Fruit fly (Drosophila melanogaster): ENCODE results near the gene Noc1.
A peak's percentile ranks its signal among the peaks of the same experiment; 100 is the strongest.

Gene Noc1

DNA sequence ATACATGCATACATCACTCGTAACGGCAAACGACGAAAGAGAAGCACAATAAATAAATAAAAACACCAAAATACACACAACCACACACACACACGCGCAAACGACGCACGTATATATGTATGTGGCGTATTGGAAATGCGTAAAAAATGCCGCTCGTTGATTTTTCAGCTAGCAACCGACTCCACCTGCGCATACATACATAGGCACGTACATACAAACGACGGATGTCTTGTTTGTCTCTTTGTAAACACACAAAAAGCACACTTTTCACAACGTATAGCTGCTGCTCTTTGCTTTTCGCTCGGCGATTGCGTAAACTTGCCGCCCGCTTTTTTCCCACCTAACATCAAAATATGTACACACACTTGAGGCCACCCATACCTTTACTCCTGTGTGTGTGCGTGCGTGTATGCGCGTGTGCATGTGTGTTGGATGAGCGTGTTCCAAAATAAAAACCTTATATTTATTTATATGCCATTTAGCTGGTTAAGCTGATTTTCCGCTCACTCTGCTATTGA lies 45.4 kb downstream of the Noc1 start (continued):
- TF ChIP-seq CG6254 (GFP tag; optimal IDR thresholded peaks at IDR 0.05) (peak; percentile 16), Elba2 (GFP tag; optimal IDR thresholded peaks at IDR 0.05) (peak; percentile 51), CG11247 (GFP tag; IDR thresholded peaks at IDR 0.05) (no peak), unpg (GFP tag; optimal IDR thresholded peaks at IDR 0.05) (peak; percentile 5), schlank (tag; optimal IDR thresholded peaks at IDR 0.05) (peak; percentile 59), CG10431 (GFP tag; optimal IDR thresholded peaks at IDR 0.05) (peak; percentile 40), CG12155 (GFP tag; optimal IDR thresholded peaks at IDR 0.05) (peak; percentile 46), CG17385 (GFP tag; optimal IDR thresholded peaks at IDR 0.05) (no peak), HLHmδ (GFP tag; optimal IDR thresholded peaks at IDR 0.05) (no peak), CG8281 (tag; optimal IDR thresholded peaks at IDR 0.05) (peak; percentile 1), caup (GFP tag; optimal IDR thresholded peaks at IDR 0.05; ENCODE audit: severe bottlenecking) (peak; percentile 70), CG4404 (GFP tag; IDR thresholded peaks at IDR 0.05) (no peak), Asciz (GFP tag; optimal IDR thresholded peaks at IDR 0.05) (peak; percentile 20), CG13624 (GFP tag; optimal IDR thresholded peaks at IDR 0.05) (peak; percentile 36), CG3163 (GFP tag; optimal IDR thresholded peaks at IDR 0.05) (peak; percentile 65), oc (tag; optimal IDR thresholded peaks at IDR 0.05) (peak; percentile 9), chinmo (GFP tag; IDR thresholded peaks at IDR 0.05; ENCODE audit: partially characterized antibody) (peak; percentile 33; the same call in 1 of the 4 replicates), CG3407 (GFP tag; optimal IDR thresholded peaks at IDR 0.05) (peak; percentile 52), CG13424 (tag; optimal IDR thresholded peaks at IDR 0.05) (peak; percentile 38), phol (tag; optimal IDR thresholded peaks at IDR 0.05) (no peak), CG12942 (GFP tag; optimal IDR thresholded peaks at IDR 0.05) (no peak), CG34422 (GFP tag; IDR thresholded peaks at IDR 0.05) (peak; percentile 58; the same call in 1 of the 3 replicates), CG4707 (GFP tag; optimal IDR thresholded peaks at IDR 0.05) (peak; percentile 3), CG7271 (tag; optimal IDR thresholded peaks at IDR 0.05) (peak; percentile 33), Hey (tag; optimal IDR thresholded peaks at IDR 0.05) (peak; percentile 63), insv (GFP tag; optimal IDR thresholded peaks at IDR 0.05) (peak in 1 of 2 experiments; percentile 62), CG5953 (GFP tag; IDR thresholded peaks at IDR 0.05) (no peak), cad (GFP tag; optimal IDR thresholded peaks at IDR 0.05) (no peak), CG11696 (GFP tag; IDR thresholded peaks at IDR 0.05) (no peak), croc (GFP tag; conservative IDR thresholded peaks at IDR 0.05) (no peak), NFAT (GFP tag; IDR thresholded peaks at IDR 0.05) (peak; percentile 6; the same call in 1 of the 2 replicates), exex (tag; optimal IDR thresholded peaks at IDR 0.05) (no peak), fru (optimal IDR thresholded peaks at IDR 0.05) (no peak), HLH4C (GFP tag; IDR thresholded peaks at IDR 0.05; ENCODE audit: partially characterized antibody) (no peak), Rfx (GFP tag; IDR thresholded peaks at IDR 0.05) (no peak; the same call in 1 of the 2 replicates), Mad (GFP tag; optimal IDR thresholded peaks at IDR 0.05) (peak; percentile 11), Side (GFP tag; optimal IDR thresholded peaks at IDR 0.05) (peak; percentile 29), wek (GFP tag; optimal IDR thresholded peaks at IDR 0.05) (peak; percentile 64), sqz (GFP tag; optimal IDR thresholded peaks at IDR 0.05) (no peak), pho (GFP tag; optimal IDR thresholded peaks at IDR 0.05) (no peak), Pdp1 (GFP tag; optimal IDR thresholded peaks at IDR 0.05) (peak in 1 of 2 experiments; percentile 100), HmgZ (tag; optimal IDR thresholded peaks at IDR 0.05) (peak; percentile 48), Nf-YC (tag; optimal IDR thresholded peaks at IDR 0.05) (no peak), Atf-2 (GFP tag; optimal IDR thresholded peaks at IDR 0.05) (no peak), CG2678 (tag; optimal IDR thresholded peaks at IDR 0.05) (peak; percentile 53), CG2712 (tag; optimal IDR thresholded peaks at IDR 0.05) (no peak), trem (tag; optimal IDR thresholded peaks at IDR 0.05) (no peak), al (GFP tag; IDR thresholded peaks at IDR 0.05) (no peak), Mes4 (GFP tag; optimal IDR thresholded peaks at IDR 0.05) (no peak), vvl (GFP tag; IDR thresholded peaks at IDR 0.05) (no peak)
